Worm (Caenorhabditis elegans): ENCODE measurements around the gene sars-2.

- no peak for TF ChIP-seq lin-40 (tag; optimal IDR thresholded peaks at IDR 0.05)
- no peak for TF ChIP-seq hlh-12 (tag; optimal IDR thresholded peaks at IDR 0.05)
- TF ChIP-seq ets-4 (GFP tag; optimal IDR thresholded peaks at IDR 0.05) = no peak
- TF ChIP-seq madf-8 (GFP tag; conservative IDR thresholded peaks at IDR 0.05) = no peak
- no peak for TF ChIP-seq T07F8.4 (tag; optimal IDR thresholded peaks at IDR 0.05)
- no peak for TF ChIP-seq ztf-22 (GFP tag; optimal IDR thresholded peaks at IDR 0.05)
- no peak for TF ChIP-seq unc-62 (GFP tag; optimal IDR thresholded peaks at IDR 0.05)
- no peak for TF ChIP-seq mxl-1 (tag; optimal IDR thresholded peaks at IDR 0.05)
- TF ChIP-seq zim-3 (tag; optimal IDR thresholded peaks at IDR 0.05) = no peak
- TF ChIP-seq pha-4 (tag; optimal IDR thresholded peaks at IDR 0.05) = no peak
Measured at ce11 chrIV:4359653-4360052, 2.2 kb downstream of the sars-2 start, which contains the start of gene F55F10.3.

Data from whole organism, young adult.